Fruit fly (Drosophila melanogaster): ENCODE results near the gene sv.

sv gene

dm6 chr4:1147966-1148541, 59.5 kb downstream of the sv start:
- no peak for TF ChIP-seq CG12605 (GFP tag; IDR thresholded peaks at IDR 0.05)

dm6 chr4:1156278-1156677, 67.7 kb downstream of the sv start:
- TF ChIP-seq CG4496 (GFP tag; IDR thresholded peaks at IDR 0.05) (no peak), CG13204 (GFP tag; optimal IDR thresholded peaks at IDR 0.05) (no peak), Ets98B (GFP tag; IDR thresholded peaks at IDR 0.05) (no peak), CG8159 (tag; optimal IDR thresholded peaks at IDR 0.05) (no peak), Pif1A (GFP tag; optimal IDR thresholded peaks at IDR 0.05) (no peak), CG10348 (GFP tag; IDR thresholded peaks at IDR 0.05) (no peak), CG12605 (GFP tag; IDR thresholded peaks at IDR 0.05) (no peak), CG8301 (tag; optimal IDR thresholded peaks at IDR 0.05) (no peak), CG15710 (tag; optimal IDR thresholded peaks at IDR 0.05) (no peak), CG9948 (tag; optimal IDR thresholded peaks at IDR 0.05) (no peak)

dm6 chr4:1162058-1162457, 73.5 kb downstream of the sv start, which contains the start of gene CG32017:
CG32017 (minus strand) TSS chr4:1162158.
- no peak for TF ChIP-seq Ets98B (GFP tag; IDR thresholded peaks at IDR 0.05)
- TF ChIP-seq fd96Ca (GFP tag; IDR thresholded peaks at IDR 0.05), result no peak
- no peak for TF ChIP-seq rn (GFP tag; IDR thresholded peaks at IDR 0.05)
- TF ChIP-seq EcR (GFP tag; optimal IDR thresholded peaks at IDR 0.05), result no peak
- no peak for TF ChIP-seq gl (tag; optimal IDR thresholded peaks at IDR 0.05)
- no peak for TF ChIP-seq Pif1A (GFP tag; optimal IDR thresholded peaks at IDR 0.05)
- no peak for TF ChIP-seq CG15710 (tag; optimal IDR thresholded peaks at IDR 0.05)
- TF ChIP-seq CG9948 (tag; optimal IDR thresholded peaks at IDR 0.05), result no peak
- TF ChIP-seq CG13204 (GFP tag; optimal IDR thresholded peaks at IDR 0.05), result no peak
- TF ChIP-seq CG8159 (tag; optimal IDR thresholded peaks at IDR 0.05), result no peak
- TF ChIP-seq CG14655 (GFP tag; optimal IDR thresholded peaks at IDR 0.05), result no peak
- TF ChIP-seq Snoo (tag; optimal IDR thresholded peaks at IDR 0.05), result no peak
- TF ChIP-seq CG34367 (tag; optimal IDR thresholded peaks at IDR 0.05), result no peak
- no peak for TF ChIP-seq CG4496 (GFP tag; IDR thresholded peaks at IDR 0.05)
- TF ChIP-seq Pif1B (GFP tag; optimal IDR thresholded peaks at IDR 0.05), result no peak
- TF ChIP-seq CG10348 (GFP tag; IDR thresholded peaks at IDR 0.05), result no peak
- no peak for TF ChIP-seq CG17806 (tag; optimal IDR thresholded peaks at IDR 0.05)
- no peak for TF ChIP-seq CG32121 (GFP tag; IDR thresholded peaks at IDR 0.05)
